Worm (Caenorhabditis elegans) whole organism, L2 larva: ENCODE measurements around the gene amx-3.

Experiments used
- C34F6.9 ChIP-seq: fragments of 150-350 bp; optimal IDR thresholded peaks from 2 replicates; lab custom pipeline; 2014; ENCODE audit warnings: missing biosample characterization, missing genetic modification characterization
- F13H6.1 ChIP-seq: sonication (generic microtip); optimal IDR thresholded peaks from 2 replicates; lab custom pipeline; 2016; ENCODE audit warnings: missing genetic modification characterization, missing compliant biosample characterization
- R02D3.7 ChIP-seq: fragments of 150-350 bp; optimal IDR thresholded peaks from 2 replicates; lab custom pipeline; 2014; ENCODE audit warnings: missing biosample characterization, missing genetic modification characterization
- ZK546.5 ChIP-seq: sonication (generic microtip); optimal IDR thresholded peaks from 2 replicates; lab custom pipeline; 2017; ENCODE audit warnings: missing biosample characterization, missing genetic modification characterization
- aly-2 ChIP-seq: fragments of 150-350 bp; optimal IDR thresholded peaks from 2 replicates; lab custom pipeline; 2014; ENCODE audit warnings: missing biosample characterization, missing genetic modification characterization
- ama-1 ChIP-seq: fragments of 150-350 bp; optimal IDR thresholded peaks from 2 replicates; lab custom pipeline; 2018; ENCODE audit warnings: inconsistent platforms
- blmp-1 ChIP-seq: sonication (generic microtip); optimal IDR thresholded peaks from 2 replicates; lab custom pipeline; 2017; ENCODE audit warnings: missing genetic modification characterization, mild to moderate bottlenecking, missing compliant biosample characterization, antibody characterized with exemption, moderate library complexity; ENCODE audit not compliant: insufficient read depth
- ceh-82 ChIP-seq: fragments of 150-350 bp; optimal IDR thresholded peaks from 2 replicates; lab custom pipeline; 2014; ENCODE audit warnings: missing biosample characterization, missing genetic modification characterization
- crh-2 ChIP-seq: sonication (generic microtip); optimal IDR thresholded peaks from 2 replicates; lab custom pipeline; 2017; ENCODE audit warnings: missing biosample characterization, missing genetic modification characterization
- dmd-4 ChIP-seq: sonication (generic microtip); optimal IDR thresholded peaks from 2 replicates; lab custom pipeline; 2017; ENCODE audit warnings: missing biosample characterization, missing genetic modification characterization
- egl-27 ChIP-seq: sonication (generic microtip); optimal IDR thresholded peaks from 3 replicates; lab custom pipeline; 2017; ENCODE audit warnings: missing biosample characterization, missing genetic modification reagents, missing genetic modification characterization
- elt-1 ChIP-seq: fragments of 150-350 bp; optimal IDR thresholded peaks from 2 replicates; lab custom pipeline; 2014; ENCODE audit warnings: missing biosample characterization, missing genetic modification characterization
- elt-3 ChIP-seq: sonication (generic microtip); optimal IDR thresholded peaks from 2 replicates; lab custom pipeline; 2017; ENCODE audit warnings: missing biosample characterization, missing genetic modification characterization
- fos-1 ChIP-seq: fragments of 150-350 bp; optimal IDR thresholded peaks from 2 replicates; lab custom pipeline; 2014; ENCODE audit warnings: missing biosample characterization, missing genetic modification characterization
- gmeb-1 ChIP-seq: fragments of 150-350 bp; optimal IDR thresholded peaks from 2 replicates; lab custom pipeline; 2014; ENCODE audit warnings: missing biosample characterization, missing genetic modification characterization
- lin-11 ChIP-seq: fragments of 150-350 bp; sonication (generic microtip); optimal IDR thresholded peaks from 2 replicates; lab custom pipeline; 2014; ENCODE audit warnings: missing biosample characterization, missing genetic modification characterization, inconsistent platforms, mixed read lengths
- lin-13 ChIP-seq: fragments of 150-350 bp; optimal IDR thresholded peaks from 2 replicates; lab custom pipeline; 2014; ENCODE audit warnings: missing biosample characterization, missing genetic modification reagents, missing genetic modification characterization
- lin-39 ChIP-seq: fragments of 150-350 bp; optimal IDR thresholded peaks from 2 replicates; lab custom pipeline; 2014; ENCODE audit warnings: missing biosample characterization, missing genetic modification reagents, missing genetic modification characterization
- lsy-2 ChIP-seq, 2 experiments: fragments of 150-350 bp in 1 of 2; sonication (generic microtip) in 1 of 2; optimal IDR thresholded peaks; 2 replicates each; lab custom pipeline; 2014 to 2017; ENCODE audit warnings: missing biosample characterization in 2 of 2, missing genetic modification characterization in 2 of 2
- mab-5 ChIP-seq: fragments of 150-350 bp; optimal IDR thresholded peaks from 2 replicates; lab custom pipeline; 2014; ENCODE audit warnings: missing biosample characterization, missing genetic modification characterization
- mbf-1 ChIP-seq: sonication (generic microtip); optimal IDR thresholded peaks from 2 replicates; lab custom pipeline; 2017; ENCODE audit warnings: missing biosample characterization, missing genetic modification characterization
- mdl-1 ChIP-seq, 2 experiments: fragments of 150-350 bp in 1 of 2; sonication (generic microtip) in 1 of 2; optimal IDR thresholded peaks; 2 replicates each; lab custom pipeline; 2017; ENCODE audit warnings: missing biosample characterization in 2 of 2, missing genetic modification characterization in 2 of 2
- nhr-10 ChIP-seq: sonication (generic microtip); optimal IDR thresholded peaks from 2 replicates; lab custom pipeline; 2017; ENCODE audit warnings: missing biosample characterization, missing genetic modification characterization
- nhr-11 ChIP-seq: fragments of 150-350 bp; optimal IDR thresholded peaks from 2 replicates; lab custom pipeline; 2014; ENCODE audit warnings: missing biosample characterization, missing genetic modification characterization
- nhr-12 ChIP-seq: fragments of 150-350 bp; optimal IDR thresholded peaks from 2 replicates; lab custom pipeline; 2014; ENCODE audit warnings: missing biosample characterization, missing genetic modification characterization
- nhr-129 ChIP-seq: fragments of 150-350 bp; optimal IDR thresholded peaks from 2 replicates; lab custom pipeline; 2014; ENCODE audit warnings: missing biosample characterization, missing genetic modification characterization
- nhr-23 ChIP-seq: fragments of 150-350 bp; optimal IDR thresholded peaks from 2 replicates; lab custom pipeline; 2014; ENCODE audit warnings: missing biosample characterization, missing genetic modification reagents, missing genetic modification characterization
- nhr-237 ChIP-seq: fragments of 150-350 bp; optimal IDR thresholded peaks from 2 replicates; lab custom pipeline; 2014; ENCODE audit warnings: missing biosample characterization, missing genetic modification characterization
- nhr-25 ChIP-seq: fragments of 150-350 bp; sonication (generic microtip); optimal IDR thresholded peaks from 3 replicates; lab custom pipeline; 2014; ENCODE audit warnings: missing biosample characterization, missing genetic modification characterization
- nhr-6 ChIP-seq: fragments of 150-350 bp; optimal IDR thresholded peaks from 2 replicates; lab custom pipeline; 2014; ENCODE audit warnings: missing biosample characterization, missing genetic modification characterization
- nhr-77 ChIP-seq: fragments of 150-350 bp; optimal IDR thresholded peaks from 2 replicates; lab custom pipeline; 2014; ENCODE audit warnings: missing biosample characterization, missing genetic modification characterization
- peb-1 ChIP-seq: fragments of 150-350 bp; optimal IDR thresholded peaks from 2 replicates; lab custom pipeline; 2014; ENCODE audit warnings: missing biosample characterization, missing genetic modification characterization
- sem-4 ChIP-seq: fragments of 150-350 bp; optimal IDR thresholded peaks from 2 replicates; lab custom pipeline; 2014; ENCODE audit warnings: missing biosample characterization, missing genetic modification reagents, missing genetic modification characterization
- skn-1 ChIP-seq: sonication (generic microtip); optimal IDR thresholded peaks from 2 replicates; lab custom pipeline; 2017; ENCODE audit warnings: missing biosample characterization, missing genetic modification characterization
- sma-3 ChIP-seq: sonication (generic microtip); optimal IDR thresholded peaks from 2 replicates; lab custom pipeline; 2016; ENCODE audit warnings: missing genetic modification reagents, missing genetic modification characterization, missing compliant biosample characterization
- sma-9 ChIP-seq, 2 experiments: fragments of 150-350 bp in 1 of 2; sonication (generic microtip) in 1 of 2; optimal IDR thresholded peaks; 2 replicates each; lab custom pipeline; 2014 to 2016; ENCODE audit warnings: missing genetic modification characterization in 2 of 2, mild to moderate bottlenecking in 1 of 2, missing biosample characterization in 1 of 2, missing compliant biosample characterization in 1 of 2, missing genetic modification reagents in 1 of 2, moderate library complexity in 1 of 2
- snpc-4 ChIP-seq: fragments of 150-350 bp; optimal IDR thresholded peaks from 2 replicates; lab custom pipeline; 2014; ENCODE audit warnings: missing biosample characterization, missing genetic modification characterization
- unc-39 ChIP-seq: fragments of 150-350 bp; optimal IDR thresholded peaks from 2 replicates; lab custom pipeline; 2014; ENCODE audit warnings: missing biosample characterization, missing genetic modification characterization
- unc-55 ChIP-seq: fragments of 150-350 bp; sonication (generic microtip); optimal IDR thresholded peaks from 3 replicates; lab custom pipeline; 2014; ENCODE audit warnings: missing biosample characterization, missing genetic modification reagents, missing genetic modification characterization
- unc-62 ChIP-seq: fragments of 150-350 bp; optimal IDR thresholded peaks from 2 replicates; lab custom pipeline; 2014; ENCODE audit warnings: missing biosample characterization, missing genetic modification reagents, missing genetic modification characterization
- zag-1 ChIP-seq: fragments of 150-350 bp; optimal IDR thresholded peaks from 2 replicates; lab custom pipeline; 2014; ENCODE audit warnings: missing biosample characterization, missing genetic modification characterization
- ztf-1 ChIP-seq: fragments of 200-800 bp; sonication (Bioruptor generic); conservative IDR thresholded peaks from 2 replicates; pipeline ENCODE4 v1.3.6; 2022; ENCODE audit warnings: missing genetic modification characterization, missing compliant biosample characterization
- ztf-11 ChIP-seq: sonication (generic microtip); optimal IDR thresholded peaks from 2 replicates; lab custom pipeline; 2017; ENCODE audit warnings: missing biosample characterization, missing genetic modification characterization
- ztf-4 ChIP-seq: fragments of 150-350 bp; optimal IDR thresholded peaks from 2 replicates; lab custom pipeline; 2014; ENCODE audit warnings: missing biosample characterization, missing genetic modification characterization

The amx-3 gene

ce11 chrV:20862681-20863080, 40.8 kb downstream of the amx-3 start, which contains the start of gene twk-35:
TSS of gene twk-35 (plus strand) at chrV:20862981.
- no peak for TF ChIP-seq sma-3
- TF ChIP-seq unc-62 (GFP tag; lab: Kevin White, UChicago), result no peak
- TF ChIP-seq elt-3, result no peak
- TF ChIP-seq nhr-129 (tag; lab: Kevin White, UChicago), result no peak
- no peak for TF ChIP-seq sem-4 (tag; lab: Kevin White, UChicago)
- TF ChIP-seq R02D3.7 (tag; lab: Kevin White, UChicago), result no peak
- no peak for TF ChIP-seq sma-9 (GFP tag; optimal IDR thresholded peaks at IDR 0.05; lab: Kevin White, UChicago)
- no peak for TF ChIP-seq sma-9 (tag; optimal IDR thresholded peaks at IDR 0.05; lab: Kevin White, UChicago)
- no peak for TF ChIP-seq nhr-237 (tag; lab: Kevin White, UChicago)
- no peak for TF ChIP-seq F13H6.1 (tag; lab: Kevin White, UChicago)
- TF ChIP-seq, all 48 proteins: peak for 0

ce11 chrV:20861080-20861479, 42.4 kb downstream of the amx-3 start, which contains the start of gene try-4:
TSS of gene try-4 (minus strand) at chrV:20861153.
- peak; percentile 90 for TF ChIP-seq blmp-1
- TF ChIP-seq nhr-6 (tag; lab: Kevin White, UChicago), result no peak
- TF ChIP-seq nhr-25, result peak; percentile 46

ce11 chrV:20853581-20854161, 49.8 kb downstream of the amx-3 start, which contains the start of gene F31D4.5:
TSS of gene F31D4.5 (plus strand) at chrV:20854071.
- no peak for TF ChIP-seq unc-62 (GFP tag; lab: Kevin White, UChicago)
- TF ChIP-seq peb-1 (tag; lab: Kevin White, UChicago), result no peak
- no peak for TF ChIP-seq egl-27 (tag; lab: Kevin White, UChicago)
- no peak for TF ChIP-seq gmeb-1 (tag; lab: Kevin White, UChicago)

- TF ChIP-seq egl-27 (tag; lab: Kevin White, UChicago), result no peak
- TF ChIP-seq zag-1 (tag; lab: Kevin White, UChicago), result no peak
- TF ChIP-seq ztf-4 (tag; lab: Kevin White, UChicago), result no peak
- no peak for TF ChIP-seq elt-1
- TF ChIP-seq blmp-1, result no peak
- peak; percentile 48 for TF ChIP-seq gmeb-1 (tag; lab: Kevin White, UChicago)
- no peak for TF ChIP-seq nhr-12
- no peak for TF ChIP-seq ztf-1 (GFP tag; lab: Robert Waterston, UW)
- peak; percentile 47 for TF ChIP-seq sma-3
- TF ChIP-seq ama-1 (lab: Kevin White, UChicago), result no peak
- no peak for TF ChIP-seq skn-1 (tag; lab: Kevin White, UChicago)
- peak; percentile 38 for TF ChIP-seq sem-4 (tag; lab: Kevin White, UChicago)
- peak; percentile 30 for TF ChIP-seq C34F6.9
- TF ChIP-seq ZK546.5 (tag; lab: Kevin White, UChicago), result no peak
- peak; percentile 35 for TF ChIP-seq lin-11
- no peak for TF ChIP-seq mab-5 (tag; lab: Kevin White, UChicago)
- TF ChIP-seq sma-9 (GFP tag; optimal IDR thresholded peaks at IDR 0.05; lab: Kevin White, UChicago), result peak; percentile 26
- no peak for TF ChIP-seq sma-9 (tag; optimal IDR thresholded peaks at IDR 0.05; lab: Kevin White, UChicago)
- TF ChIP-seq fos-1 (tag; lab: Kevin White, UChicago), result no peak
- TF ChIP-seq R02D3.7 (tag; lab: Kevin White, UChicago), result no peak
- peak; percentile 62 for TF ChIP-seq unc-55 (GFP tag; lab: Kevin White, UChicago)
- TF ChIP-seq lin-39 (tag; lab: Kevin White, UChicago), result no peak
- peak; percentile 21 for TF ChIP-seq nhr-129 (tag; lab: Kevin White, UChicago)
- no peak for TF ChIP-seq aly-2 (tag; lab: Kevin White, UChicago)
- TF ChIP-seq lin-13, result peak; percentile 49
- no peak for TF ChIP-seq mdl-1 (tag; optimal IDR thresholded peaks at IDR 0.05; lab: Kevin White, UChicago)
- peak; percentile 39 for TF ChIP-seq F13H6.1 (tag; lab: Kevin White, UChicago)
- TF ChIP-seq ceh-82 (tag; lab: Kevin White, UChicago), result no peak
- no peak for TF ChIP-seq unc-62 (GFP tag; lab: Kevin White, UChicago)
- TF ChIP-seq mbf-1, result no peak
- peak in 1 of 2 experiments; percentile 64 for TF ChIP-seq lsy-2 (tag; optimal IDR thresholded peaks at IDR 0.05; lab: Kevin White, UChicago)
- TF ChIP-seq unc-39, result no peak
- TF ChIP-seq nhr-77, result no peak
- TF ChIP-seq ztf-11, result no peak
- TF ChIP-seq nhr-11, result no peak
- TF ChIP-seq dmd-4, result no peak
- TF ChIP-seq peb-1 (tag; lab: Kevin White, UChicago), result no peak
- TF ChIP-seq nhr-23 (tag; lab: Kevin White, UChicago), result no peak
- no peak for TF ChIP-seq nhr-25
- TF ChIP-seq crh-2 (tag; lab: Kevin White, UChicago), result no peak
- TF ChIP-seq nhr-6 (tag; lab: Kevin White, UChicago), result no peak
- no peak for TF ChIP-seq nhr-10 (tag; lab: Kevin White, UChicago)
- TF ChIP-seq nhr-237 (tag; lab: Kevin White, UChicago), result no peak
- no peak for TF ChIP-seq snpc-4 (tag; lab: Kevin White, UChicago)
Observed at ce11 chrV:20851847-20852386, 51.6 kb downstream of the amx-3 start, which contains the start of gene ndua-1. TSS of gene ndua-1 (minus strand) at chrV:20851897.
